Worm (Caenorhabditis elegans) whole organism, L4/young adult: ENCODE data around the gene ZK669.2.

Experiments used
- W03F9.2 ChIP-seq: fragments of 150-350 bp; optimal IDR thresholded peaks from 2 replicates; lab custom pipeline; 2014; ENCODE audit warnings: missing biosample characterization, missing genetic modification characterization
- dao-5 ChIP-seq: sonication (generic microtip); optimal IDR thresholded peaks from 2 replicates; lab custom pipeline; 2016; ENCODE audit warnings: missing genotype, missing genetic modification characterization, moderate library complexity, missing compliant biosample characterization
- him-1 ChIP-seq: sonication (generic microtip); optimal IDR thresholded peaks from 2 replicates; lab custom pipeline; 2016; ENCODE audit warnings: missing genotype, missing genetic modification reagents, missing genetic modification characterization, missing compliant biosample characterization

Gene ZK669.2

ce11 chrII:7938078-7938477, at the start of gene ZK669.2:
Gene ZK669.2 (minus strand): TSS chrII:7938178.
- TF ChIP-seq him-1 (tag; lab: Kevin White, UChicago) (no peak), dao-5 (tag; lab: Kevin White, UChicago) (no peak), W03F9.2 (tag; lab: Kevin White, UChicago) (no peak)

- TF ChIP-seq him-1 (tag; lab: Kevin White, UChicago) (no peak), dao-5 (tag; lab: Kevin White, UChicago) (no peak), W03F9.2 (tag; lab: Kevin White, UChicago) (no peak)
Measured at ce11 chrII:7986928-7987327, 49.0 kb upstream of the ZK669.2 start.

- TF ChIP-seq dao-5 (tag; lab: Kevin White, UChicago): no peak
Measured at ce11 chrII:7985029-7985428, 47.1 kb upstream of the ZK669.2 start.

ce11 chrII:7984071-7984470, 46.1 kb upstream of the ZK669.2 start:
- TF ChIP-seq W03F9.2 (tag; lab: Kevin White, UChicago) (no peak), dao-5 (tag; lab: Kevin White, UChicago) (no peak), him-1 (tag; lab: Kevin White, UChicago) (no peak)

ce11 chrII:7983454-7983853, 45.5 kb upstream of the ZK669.2 start:
- TF ChIP-seq dao-5 (tag; lab: Kevin White, UChicago) (no peak), him-1 (tag; lab: Kevin White, UChicago) (no peak), W03F9.2 (tag; lab: Kevin White, UChicago) (no peak)

- TF ChIP-seq him-1 (tag; lab: Kevin White, UChicago) (no peak), dao-5 (tag; lab: Kevin White, UChicago) (no peak), W03F9.2 (tag; lab: Kevin White, UChicago) (no peak)
Measured at ce11 chrII:7981084-7981483, 43.1 kb upstream of the ZK669.2 start.

- no peak for TF ChIP-seq him-1 (tag; lab: Kevin White, UChicago)
- no peak for TF ChIP-seq W03F9.2 (tag; lab: Kevin White, UChicago)
- TF ChIP-seq dao-5 (tag; lab: Kevin White, UChicago): no peak
Measured at ce11 chrII:7977513-7977912, 39.5 kb upstream of the ZK669.2 start.

- TF ChIP-seq dao-5 (tag; lab: Kevin White, UChicago) (no peak), W03F9.2 (tag; lab: Kevin White, UChicago) (no peak), him-1 (tag; lab: Kevin White, UChicago) (no peak)
Measured at ce11 chrII:7976308-7976707, 38.3 kb upstream of the ZK669.2 start, which contains the start of gene DH11.5. Gene DH11.5 (plus strand): TSS chrII:7976608.

- TF ChIP-seq W03F9.2 (tag; lab: Kevin White, UChicago) (no peak), dao-5 (tag; lab: Kevin White, UChicago) (no peak), him-1 (tag; lab: Kevin White, UChicago) (no peak)
Measured at ce11 chrII:7974189-7974823, 36.3 kb upstream of the ZK669.2 start.

- TF ChIP-seq dao-5 (tag; lab: Kevin White, UChicago): no peak
- no peak for TF ChIP-seq him-1 (tag; lab: Kevin White, UChicago)
- no peak for TF ChIP-seq W03F9.2 (tag; lab: Kevin White, UChicago)
Measured at ce11 chrII:7968393-7968792, 30.4 kb upstream of the ZK669.2 start.

- TF ChIP-seq W03F9.2 (tag; lab: Kevin White, UChicago) (no peak), dao-5 (tag; lab: Kevin White, UChicago) (no peak), him-1 (tag; lab: Kevin White, UChicago) (no peak)
Measured at ce11 chrII:7962181-7962580, 24.2 kb upstream of the ZK669.2 start.

ce11 chrII:7958544-7958943, 20.6 kb upstream of the ZK669.2 start, which contains the start of gene C04H4.1:
Gene C04H4.1 (plus strand): TSS chrII:7958844.
- no peak for TF ChIP-seq dao-5 (tag; lab: Kevin White, UChicago)
- no peak for TF ChIP-seq him-1 (tag; lab: Kevin White, UChicago)
- no peak for TF ChIP-seq W03F9.2 (tag; lab: Kevin White, UChicago)

ce11 chrII:7955548-7955947, 17.6 kb upstream of the ZK669.2 start:
- TF ChIP-seq him-1 (tag; lab: Kevin White, UChicago): no peak
- no peak for TF ChIP-seq W03F9.2 (tag; lab: Kevin White, UChicago)
- no peak for TF ChIP-seq dao-5 (tag; lab: Kevin White, UChicago)

ce11 chrII:7948278-7948677, 10.3 kb upstream of the ZK669.2 start:
- TF ChIP-seq him-1 (tag; lab: Kevin White, UChicago): no peak
- no peak for TF ChIP-seq dao-5 (tag; lab: Kevin White, UChicago)
- no peak for TF ChIP-seq W03F9.2 (tag; lab: Kevin White, UChicago)
